Fruit fly (Drosophila melanogaster) whole organism, wandering third instar larva: ENCODE data around the gene CG2652.
A peak's percentile ranks its signal among the peaks of the same experiment; 100 is the strongest.

Source experiments
- Abd-B ChIP-seq: fragments of >200 bp; optimal IDR thresholded peaks from 2 replicates; lab custom pipeline; 2017; ENCODE audit warnings: missing biosample characterization, missing genetic modification characterization
- CG32264 ChIP-seq: fragments of 200-800 bp; sonication (Bioruptor generic); optimal IDR thresholded peaks from 2 replicates; lab custom pipeline; 2016; ENCODE audit warnings: missing biosample characterization, missing genetic modification characterization
- CG9705 ChIP-seq: fragments of 200-800 bp; sonication (Bioruptor generic); optimal IDR thresholded peaks from 2 replicates; lab custom pipeline; 2018; ENCODE audit warnings: missing biosample characterization, mild to moderate bottlenecking, missing genetic modification characterization
- CrebA ChIP-seq: fragments of 200-800 bp; sonication (Bioruptor generic); optimal IDR thresholded peaks from 2 replicates; lab custom pipeline; 2016; ENCODE audit warnings: missing biosample characterization, mild to moderate bottlenecking, missing genetic modification characterization, borderline replicate concordance
- Dfd ChIP-seq: fragments of >200 bp; optimal IDR thresholded peaks from 2 replicates; lab custom pipeline; 2017; ENCODE audit warnings: missing biosample characterization, missing genetic modification characterization
- Dif ChIP-seq: fragments of 200-275, 200-300 bp; sonication (Bioruptor generic); optimal IDR thresholded peaks from 2 replicates; lab custom pipeline; 2018; ENCODE audit warnings: missing biosample characterization, missing genetic modification characterization; ENCODE audit not compliant: partially characterized antibody
- GATAd ChIP-seq: sonication (Bioruptor generic); optimal IDR thresholded peaks from 2 replicates; lab custom pipeline; 2016; ENCODE audit warnings: missing biosample characterization, missing genetic modification characterization
- HLH106 ChIP-seq: fragments of 200-800 bp; optimal IDR thresholded peaks from 3 replicates; lab custom pipeline; 2019; ENCODE audit warnings: missing biosample characterization, mild to moderate bottlenecking, missing genetic modification characterization, moderate library complexity
- Hnf4 ChIP-seq: fragments of 200-800 bp; sonication (Bioruptor generic); optimal IDR thresholded peaks from 2 replicates; lab custom pipeline; 2016; ENCODE audit warnings: missing biosample characterization, mild to moderate bottlenecking, missing genetic modification characterization
- Hr78 ChIP-seq: fragments of >200 bp; optimal IDR thresholded peaks from 2 replicates; lab custom pipeline; 2017; ENCODE audit warnings: missing biosample characterization, missing genetic modification characterization
- Hr83 ChIP-seq: fragments of 200-300 bp; sonication (Bioruptor generic); optimal IDR thresholded peaks from 2 replicates; lab custom pipeline; 2016; ENCODE audit warnings: missing biosample characterization, mild to moderate bottlenecking, missing genetic modification characterization, moderate library complexity; ENCODE audit not compliant: poor library complexity, severe bottlenecking
- Jra ChIP-seq: sonication (Bioruptor generic); optimal IDR thresholded peaks from 2 replicates; lab custom pipeline; 2016; ENCODE audit warnings: missing biosample characterization, missing genetic modification characterization
- Mio ChIP-seq: sonication (Bioruptor generic); optimal IDR thresholded peaks from 2 replicates; lab custom pipeline; 2016; ENCODE audit warnings: missing biosample characterization, missing genetic modification characterization
- Myc ChIP-seq: fragments of >200 bp; optimal IDR thresholded peaks from 2 replicates; lab custom pipeline; 2017
- OdsH ChIP-seq: fragments of 200-800 bp; sonication (Bioruptor generic); optimal IDR thresholded peaks from 2 replicates; lab custom pipeline; 2016; ENCODE audit warnings: missing biosample characterization, mild to moderate bottlenecking, missing genetic modification characterization
- Rel ChIP-seq, 2 experiments: fragments of 200-800 bp; sonication (Bioruptor generic) in 1 of 2; optimal IDR thresholded peaks; 2 replicates in 1 of 2; 3 replicates in 1 of 2; lab custom pipeline; 2016 to 2019; ENCODE audit warnings: mild to moderate bottlenecking in 2 of 2, missing biosample characterization in 2 of 2, missing genetic modification characterization in 2 of 2, moderate library complexity in 1 of 2
- Sp1 ChIP-seq: fragments of 200-800 bp; sonication (Bioruptor generic); optimal IDR thresholded peaks from 3 replicates; lab custom pipeline; 2019; ENCODE audit warnings: missing biosample characterization, mild to moderate bottlenecking, missing genetic modification characterization, moderate library complexity
- Vsx2 ChIP-seq: fragments of 200-300, 225-300 bp; sonication (Bioruptor generic); optimal IDR thresholded peaks from 2 replicates; lab custom pipeline; 2018; ENCODE audit warnings: missing biosample characterization, missing genetic modification characterization; ENCODE audit not compliant: partially characterized antibody
- br ChIP-seq: fragments of 200-800 bp; sonication (Bioruptor generic); optimal IDR thresholded peaks from 2 replicates; lab custom pipeline; 2016; ENCODE audit warnings: missing biosample characterization, missing genetic modification characterization
- dl ChIP-seq, 2 experiments: fragments of 175-275, 200-275 bp in 1 of 2; fragments of 200-275 bp in 1 of 2; sonication (Bioruptor generic); optimal IDR thresholded peaks; lab custom pipeline; 2018; ENCODE audit warnings: mild to moderate bottlenecking in 2 of 2, missing biosample characterization in 2 of 2, missing genetic modification characterization in 2 of 2, moderate library complexity in 2 of 2; ENCODE audit not compliant: partially characterized antibody in 2 of 2, insufficient read depth in 1 of 2
- dmrt93B ChIP-seq: fragments of 200-800 bp; sonication (Bioruptor generic); optimal IDR thresholded peaks from 2 replicates; lab custom pipeline; 2018; ENCODE audit warnings: missing biosample characterization, mild to moderate bottlenecking, missing genetic modification characterization
- dsf ChIP-seq: sonication (Bioruptor generic); optimal IDR thresholded peaks from 2 replicates; lab custom pipeline; 2016; ENCODE audit warnings: missing biosample characterization, missing genetic modification characterization, borderline replicate concordance
- ey ChIP-seq: fragments of 200-800 bp; sonication (Bioruptor generic); optimal IDR thresholded peaks from 2 replicates; lab custom pipeline; 2016; ENCODE audit warnings: missing biosample characterization, missing genetic modification characterization
- foxo ChIP-seq, 2 experiments: fragments of 200-800 bp; sonication (Bioruptor generic); optimal IDR thresholded peaks; 2 replicates in 1 of 2; 3 replicates in 1 of 2; lab custom pipeline; 2016 to 2017; ENCODE audit warnings: missing biosample characterization in 2 of 2, missing genetic modification characterization in 2 of 2
- fru ChIP-seq: fragments of 200-800 bp; sonication (Bioruptor generic); optimal IDR thresholded peaks from 3 replicates; lab custom pipeline; 2016; ENCODE audit warnings: missing biosample characterization, mild to moderate bottlenecking, missing genetic modification characterization
- h ChIP-seq: fragments of 200-800 bp; sonication (Bioruptor generic); optimal IDR thresholded peaks from 3 replicates; lab custom pipeline; 2016; ENCODE audit warnings: missing biosample characterization, mild to moderate bottlenecking, missing genetic modification characterization
- jim ChIP-seq: fragments of 175-275, 200-325 bp; sonication (Bioruptor generic); optimal IDR thresholded peaks from 2 replicates; lab custom pipeline; 2016; ENCODE audit warnings: missing biosample characterization, mild to moderate bottlenecking, missing genetic modification characterization
- pan ChIP-seq: fragments of >200 bp; optimal IDR thresholded peaks from 2 replicates; lab custom pipeline; 2017
- psq ChIP-seq: fragments of 200-800 bp; sonication (Bioruptor generic); optimal IDR thresholded peaks from 3 replicates; lab custom pipeline; 2017; ENCODE audit warnings: missing biosample characterization, mild to moderate bottlenecking, missing genetic modification characterization, moderate library complexity
- rgr ChIP-seq: fragments of 200-800 bp; sonication (Bioruptor generic); optimal IDR thresholded peaks from 3 replicates; lab custom pipeline; 2016; ENCODE audit warnings: missing biosample characterization, mild to moderate bottlenecking, missing genetic modification characterization
- sage ChIP-seq: fragments of 200-800 bp; sonication (Bioruptor generic); optimal IDR thresholded peaks from 2 replicates; lab custom pipeline; 2016; ENCODE audit warnings: missing biosample characterization, mild to moderate bottlenecking, missing genetic modification characterization
- sv ChIP-seq: fragments of 200-800 bp; sonication (Bioruptor generic); optimal IDR thresholded peaks from 3 replicates; lab custom pipeline; 2016; ENCODE audit warnings: missing biosample characterization, missing genetic modification characterization
- tai ChIP-seq: sonication (Bioruptor generic); optimal IDR thresholded peaks from 2 replicates; lab custom pipeline; 2016; ENCODE audit warnings: missing biosample characterization, missing genetic modification characterization
- usp ChIP-seq: fragments of >200 bp; optimal IDR thresholded peaks from 2 replicates; lab custom pipeline; 2017; ENCODE audit warnings: missing biosample characterization, missing genetic modification characterization
- woc ChIP-seq: sonication (Bioruptor generic); optimal IDR thresholded peaks from 2 replicates; lab custom pipeline; 2016; ENCODE audit warnings: missing biosample characterization, mild to moderate bottlenecking, missing genetic modification characterization

The CG2652 gene

dm6 chrX:2707377-2708090, 24.8 kb upstream of the CG2652 start, which contains the start of gene CG2680:
CG2680 (minus strand) TSS chrX:2707427.
- no peak for TF ChIP-seq pan (lab: Kevin White, UChicago)

DNA sequence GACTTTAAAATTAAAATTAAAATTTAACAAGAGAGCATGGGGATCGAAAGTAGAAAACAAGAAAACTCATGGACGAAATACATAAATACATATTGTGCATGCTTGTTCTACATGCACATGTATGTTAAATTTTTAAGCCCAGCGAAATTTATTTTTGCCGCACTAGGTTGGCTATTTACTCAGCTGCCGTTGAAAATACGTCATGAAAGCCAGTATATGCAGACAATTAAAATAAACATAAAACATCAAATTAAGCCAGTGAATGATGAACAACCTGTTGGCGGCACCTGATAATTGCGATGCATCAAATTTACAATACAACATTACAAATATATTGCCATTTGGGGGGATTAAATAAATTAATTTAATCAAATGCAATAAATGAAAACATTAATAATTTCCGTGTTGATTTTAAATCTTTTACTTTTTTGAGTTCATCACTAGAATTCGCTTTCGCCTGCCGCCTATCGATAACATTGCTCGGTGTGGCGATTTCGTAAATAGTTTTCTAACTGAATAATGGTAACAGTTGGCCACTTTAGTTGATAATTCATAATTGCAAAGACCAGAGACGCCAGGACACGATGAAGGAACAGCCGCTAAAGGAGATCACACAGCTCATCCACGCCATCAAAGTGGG, 21.5 kb upstream of the CG2652 start, which contains the start of gene eIF2Bbeta:
eIF2Bbeta (plus strand) TSS at position 438 of the 640 bp plus-strand sequence.
- TF ChIP-seq foxo (GFP tag; optimal IDR thresholded peaks at IDR 0.05; lab: Kevin White, UChicago) (no peak), Myc (lab: Kevin White, UChicago) (peak; percentile 93)

dm6 chrX:2703693-2704092, 21.0 kb upstream of the CG2652 start, which contains the start of gene Ugalt:
Ugalt (minus strand) TSS chrX:2703852.
- TF ChIP-seq Hnf4 (GFP tag; lab: Kevin White, UChicago), result peak; percentile 100
- TF ChIP-seq dmrt93B (GFP tag; lab: Kevin White, UChicago), result peak; percentile 100
- TF ChIP-seq CrebA (GFP tag; lab: Kevin White, UChicago), result no peak
- TF ChIP-seq Dif (GFP tag; lab: Kevin White, UChicago), result no peak
- no peak for TF ChIP-seq Vsx2
- TF ChIP-seq OdsH (GFP tag; lab: Kevin White, UChicago), result peak; percentile 100
- peak; percentile 100 for TF ChIP-seq CG9705
- no peak for TF ChIP-seq Myc (lab: Kevin White, UChicago)
- peak; percentile 100 for TF ChIP-seq psq (GFP tag; lab: Kevin White, UChicago)
- TF ChIP-seq Hr83 (GFP tag; lab: Kevin White, UChicago), result peak; percentile 100
- peak; percentile 99 for TF ChIP-seq dsf (GFP tag; lab: Kevin White, UChicago)
- TF ChIP-seq Dfd (GFP tag; lab: Kevin White, UChicago), result peak; percentile 97
- TF ChIP-seq br (GFP tag; lab: Kevin White, UChicago), result peak; percentile 100
- TF ChIP-seq Mio (GFP tag; lab: Kevin White, UChicago), result peak; percentile 99
- TF ChIP-seq woc (GFP tag; lab: Kevin White, UChicago), result peak; percentile 100
- TF ChIP-seq rgr (GFP tag; lab: Kevin White, UChicago), result peak; percentile 100
- TF ChIP-seq usp (GFP tag; lab: Kevin White, UChicago), result peak; percentile 53
- TF ChIP-seq Hr78 (GFP tag; lab: Kevin White, UChicago), result no peak
- peak; percentile 100 for TF ChIP-seq sage (GFP tag; lab: Kevin White, UChicago)
- peak; percentile 100 for TF ChIP-seq Jra (GFP tag; lab: Kevin White, UChicago)
- TF ChIP-seq CG32264, result peak; percentile 100
- peak; percentile 100 for TF ChIP-seq foxo (GFP tag; optimal IDR thresholded peaks at IDR 0.05; lab: Kevin White, UChicago)
- TF ChIP-seq Abd-B, result no peak
- TF ChIP-seq h (GFP tag; lab: Kevin White, UChicago), result peak; percentile 100
- peak; percentile 99 for TF ChIP-seq jim (GFP tag; lab: Kevin White, UChicago)
- TF ChIP-seq Sp1 (GFP tag; lab: Kevin White, UChicago), result peak; percentile 100
- peak; percentile 100 for TF ChIP-seq ey (GFP tag; lab: Kevin White, UChicago)
- no peak for TF ChIP-seq tai
- TF ChIP-seq HLH106, result peak; percentile 100
- no peak for TF ChIP-seq pan (lab: Kevin White, UChicago)
- no peak for TF ChIP-seq dl (GFP tag; optimal IDR thresholded peaks at IDR 0.05; lab: Kevin White, UChicago; ENCODE audit: insufficient read depth in 1 of 2, partially characterized antibody in 2 of 2)
- TF ChIP-seq sv (GFP tag; lab: Kevin White, UChicago), result peak; percentile 100
- TF ChIP-seq GATAd (GFP tag; lab: Kevin White, UChicago), result peak; percentile 100
- TF ChIP-seq Rel (GFP tag; optimal IDR thresholded peaks at IDR 0.05; lab: Kevin White, UChicago), result peak; percentile 100
- peak; percentile 99 for TF ChIP-seq Rel (tag; optimal IDR thresholded peaks at IDR 0.05; lab: Kevin White, UChicago)
- TF ChIP-seq fru (GFP tag; lab: Kevin White, UChicago), result peak; percentile 100
